Worm (Caenorhabditis elegans) whole organism, mixed stage, embryonic: Measurements from ENCODE around the gene zipt-2.1.

ENCODE experiments used
- ces-1 ChIP-seq: fragments of 150-350 bp; optimal IDR thresholded peaks from 2 replicates; lab custom pipeline; 2014; ENCODE audit warnings: missing biosample characterization, missing genetic modification reagents, missing genetic modification characterization
- lin-13 ChIP-seq: fragments of 150-350 bp; optimal IDR thresholded peaks from 2 replicates; lab custom pipeline; 2014; ENCODE audit warnings: missing biosample characterization, missing genetic modification characterization
- sem-2 ChIP-seq: fragments of 200-800 bp; sonication (Bioruptor generic); optimal IDR thresholded peaks from 2 replicates; lab custom pipeline; 2018; ENCODE audit warnings: mild to moderate bottlenecking, missing genetic modification characterization, missing compliant biosample characterization
- unc-62 ChIP-seq: fragments of 150-350 bp; optimal IDR thresholded peaks from 2 replicates; lab custom pipeline; 2014; ENCODE audit warnings: missing biosample characterization, missing genetic modification reagents, missing genetic modification characterization

ce11 chrIV:10764206-10764605 lies 35.2 kb upstream of the zipt-2.1 start, which contains the start of gene T25B9.11:
- TF ChIP-seq ces-1 (GFP tag; lab: Kevin White, UChicago) (no peak), sem-2 (GFP tag; lab: Kevin White, UChicago) (no peak), unc-62 (GFP tag; lab: Kevin White, UChicago) (no peak), lin-13 (tag; lab: Kevin White, UChicago) (no peak)
